Worm (Caenorhabditis elegans) whole organism, L2 larva: Measurements from ENCODE around the gene ampd-1.

Experiments
- C34F6.9 ChIP-seq: fragments of 150-350 bp; optimal IDR thresholded peaks from 2 replicates; lab custom pipeline; 2014; ENCODE audit warnings: missing biosample characterization, missing genetic modification characterization
- F13H6.1 ChIP-seq: sonication (generic microtip); optimal IDR thresholded peaks from 2 replicates; lab custom pipeline; 2016; ENCODE audit warnings: missing genetic modification characterization, missing compliant biosample characterization
- R02D3.7 ChIP-seq: fragments of 150-350 bp; optimal IDR thresholded peaks from 2 replicates; lab custom pipeline; 2014; ENCODE audit warnings: missing biosample characterization, missing genetic modification characterization
- Y55F3AM.14 ChIP-seq: fragments of 200-800 bp; sonication (Bioruptor generic); optimal IDR thresholded peaks from 2 replicates; lab custom pipeline; 2018; ENCODE audit warnings: mild to moderate bottlenecking, missing genetic modification characterization, missing compliant biosample characterization
- ZK546.5 ChIP-seq: sonication (generic microtip); optimal IDR thresholded peaks from 2 replicates; lab custom pipeline; 2017; ENCODE audit warnings: missing biosample characterization, missing genetic modification characterization
- alr-1 ChIP-seq: fragments of 150-350 bp; optimal IDR thresholded peaks from 2 replicates; lab custom pipeline; 2014; ENCODE audit warnings: missing biosample characterization, missing genetic modification characterization
- aly-2 ChIP-seq: fragments of 150-350 bp; optimal IDR thresholded peaks from 2 replicates; lab custom pipeline; 2014; ENCODE audit warnings: missing biosample characterization, missing genetic modification characterization
- ama-1 ChIP-seq: fragments of 150-350 bp; optimal IDR thresholded peaks from 2 replicates; lab custom pipeline; 2018; ENCODE audit warnings: inconsistent platforms
- blmp-1 ChIP-seq: sonication (generic microtip); optimal IDR thresholded peaks from 2 replicates; lab custom pipeline; 2017; ENCODE audit warnings: missing genetic modification characterization, mild to moderate bottlenecking, missing compliant biosample characterization, antibody characterized with exemption, moderate library complexity; ENCODE audit not compliant: insufficient read depth
- ceh-16 ChIP-seq: fragments of 150-350 bp; optimal IDR thresholded peaks from 2 replicates; lab custom pipeline; 2014; ENCODE audit warnings: missing biosample characterization, missing genetic modification characterization
- ceh-82 ChIP-seq: fragments of 150-350 bp; optimal IDR thresholded peaks from 2 replicates; lab custom pipeline; 2014; ENCODE audit warnings: missing biosample characterization, missing genetic modification characterization
- crh-2 ChIP-seq: sonication (generic microtip); optimal IDR thresholded peaks from 2 replicates; lab custom pipeline; 2017; ENCODE audit warnings: missing biosample characterization, missing genetic modification characterization
- dmd-4 ChIP-seq: sonication (generic microtip); optimal IDR thresholded peaks from 2 replicates; lab custom pipeline; 2017; ENCODE audit warnings: missing biosample characterization, missing genetic modification characterization
- egl-27 ChIP-seq: sonication (generic microtip); optimal IDR thresholded peaks from 3 replicates; lab custom pipeline; 2017; ENCODE audit warnings: missing biosample characterization, missing genetic modification reagents, missing genetic modification characterization
- elt-1 ChIP-seq: fragments of 150-350 bp; optimal IDR thresholded peaks from 2 replicates; lab custom pipeline; 2014; ENCODE audit warnings: missing biosample characterization, missing genetic modification characterization
- elt-3 ChIP-seq: sonication (generic microtip); optimal IDR thresholded peaks from 2 replicates; lab custom pipeline; 2017; ENCODE audit warnings: missing biosample characterization, missing genetic modification characterization
- fos-1 ChIP-seq: fragments of 150-350 bp; optimal IDR thresholded peaks from 2 replicates; lab custom pipeline; 2014; ENCODE audit warnings: missing biosample characterization, missing genetic modification characterization
- gmeb-1 ChIP-seq: fragments of 150-350 bp; optimal IDR thresholded peaks from 2 replicates; lab custom pipeline; 2014; ENCODE audit warnings: missing biosample characterization, missing genetic modification characterization
- lin-11 ChIP-seq: fragments of 150-350 bp; sonication (generic microtip); optimal IDR thresholded peaks from 2 replicates; lab custom pipeline; 2014; ENCODE audit warnings: missing biosample characterization, missing genetic modification characterization, inconsistent platforms, mixed read lengths
- lin-13 ChIP-seq: fragments of 150-350 bp; optimal IDR thresholded peaks from 2 replicates; lab custom pipeline; 2014; ENCODE audit warnings: missing biosample characterization, missing genetic modification reagents, missing genetic modification characterization
- lin-39 ChIP-seq: fragments of 150-350 bp; optimal IDR thresholded peaks from 2 replicates; lab custom pipeline; 2014; ENCODE audit warnings: missing biosample characterization, missing genetic modification reagents, missing genetic modification characterization
- lsy-2 ChIP-seq, 2 experiments: fragments of 150-350 bp in 1 of 2; sonication (generic microtip) in 1 of 2; optimal IDR thresholded peaks; 2 replicates each; lab custom pipeline; 2014 to 2017; ENCODE audit warnings: missing biosample characterization in 2 of 2, missing genetic modification characterization in 2 of 2
- mab-5 ChIP-seq: fragments of 150-350 bp; optimal IDR thresholded peaks from 2 replicates; lab custom pipeline; 2014; ENCODE audit warnings: missing biosample characterization, missing genetic modification characterization
- mbf-1 ChIP-seq: sonication (generic microtip); optimal IDR thresholded peaks from 2 replicates; lab custom pipeline; 2017; ENCODE audit warnings: missing biosample characterization, missing genetic modification characterization
- mdl-1 ChIP-seq, 2 experiments: fragments of 150-350 bp in 1 of 2; sonication (generic microtip) in 1 of 2; optimal IDR thresholded peaks; 2 replicates each; lab custom pipeline; 2017; ENCODE audit warnings: missing biosample characterization in 2 of 2, missing genetic modification characterization in 2 of 2
- nhr-10 ChIP-seq: sonication (generic microtip); optimal IDR thresholded peaks from 2 replicates; lab custom pipeline; 2017; ENCODE audit warnings: missing biosample characterization, missing genetic modification characterization
- nhr-11 ChIP-seq: fragments of 150-350 bp; optimal IDR thresholded peaks from 2 replicates; lab custom pipeline; 2014; ENCODE audit warnings: missing biosample characterization, missing genetic modification characterization
- nhr-12 ChIP-seq: fragments of 150-350 bp; optimal IDR thresholded peaks from 2 replicates; lab custom pipeline; 2014; ENCODE audit warnings: missing biosample characterization, missing genetic modification characterization
- nhr-129 ChIP-seq: fragments of 150-350 bp; optimal IDR thresholded peaks from 2 replicates; lab custom pipeline; 2014; ENCODE audit warnings: missing biosample characterization, missing genetic modification characterization
- nhr-21 ChIP-seq: fragments of 150-350 bp; optimal IDR thresholded peaks from 2 replicates; lab custom pipeline; 2014; ENCODE audit warnings: missing biosample characterization, missing genetic modification characterization
- nhr-23 ChIP-seq: fragments of 150-350 bp; optimal IDR thresholded peaks from 2 replicates; lab custom pipeline; 2014; ENCODE audit warnings: missing biosample characterization, missing genetic modification reagents, missing genetic modification characterization
- nhr-237 ChIP-seq: fragments of 150-350 bp; optimal IDR thresholded peaks from 2 replicates; lab custom pipeline; 2014; ENCODE audit warnings: missing biosample characterization, missing genetic modification characterization
- nhr-25 ChIP-seq: fragments of 150-350 bp; sonication (generic microtip); optimal IDR thresholded peaks from 3 replicates; lab custom pipeline; 2014; ENCODE audit warnings: missing biosample characterization, missing genetic modification characterization
- nhr-6 ChIP-seq: fragments of 150-350 bp; optimal IDR thresholded peaks from 2 replicates; lab custom pipeline; 2014; ENCODE audit warnings: missing biosample characterization, missing genetic modification characterization
- nhr-77 ChIP-seq: fragments of 150-350 bp; optimal IDR thresholded peaks from 2 replicates; lab custom pipeline; 2014; ENCODE audit warnings: missing biosample characterization, missing genetic modification characterization
- peb-1 ChIP-seq: fragments of 150-350 bp; optimal IDR thresholded peaks from 2 replicates; lab custom pipeline; 2014; ENCODE audit warnings: missing biosample characterization, missing genetic modification characterization
- sem-4 ChIP-seq: fragments of 150-350 bp; optimal IDR thresholded peaks from 2 replicates; lab custom pipeline; 2014; ENCODE audit warnings: missing biosample characterization, missing genetic modification reagents, missing genetic modification characterization
- skn-1 ChIP-seq: sonication (generic microtip); optimal IDR thresholded peaks from 2 replicates; lab custom pipeline; 2017; ENCODE audit warnings: missing biosample characterization, missing genetic modification characterization
- sma-3 ChIP-seq: sonication (generic microtip); optimal IDR thresholded peaks from 2 replicates; lab custom pipeline; 2016; ENCODE audit warnings: missing genetic modification reagents, missing genetic modification characterization, missing compliant biosample characterization
- sma-9 ChIP-seq, 2 experiments: fragments of 150-350 bp in 1 of 2; sonication (generic microtip) in 1 of 2; optimal IDR thresholded peaks; 2 replicates each; lab custom pipeline; 2014 to 2016; ENCODE audit warnings: missing genetic modification characterization in 2 of 2, mild to moderate bottlenecking in 1 of 2, missing biosample characterization in 1 of 2, missing compliant biosample characterization in 1 of 2, missing genetic modification reagents in 1 of 2, moderate library complexity in 1 of 2
- snpc-4 ChIP-seq: fragments of 150-350 bp; optimal IDR thresholded peaks from 2 replicates; lab custom pipeline; 2014; ENCODE audit warnings: missing biosample characterization, missing genetic modification characterization
- unc-39 ChIP-seq: fragments of 150-350 bp; optimal IDR thresholded peaks from 2 replicates; lab custom pipeline; 2014; ENCODE audit warnings: missing biosample characterization, missing genetic modification characterization
- unc-55 ChIP-seq: fragments of 150-350 bp; sonication (generic microtip); optimal IDR thresholded peaks from 3 replicates; lab custom pipeline; 2014; ENCODE audit warnings: missing biosample characterization, missing genetic modification reagents, missing genetic modification characterization
- unc-62 ChIP-seq: fragments of 150-350 bp; optimal IDR thresholded peaks from 2 replicates; lab custom pipeline; 2014; ENCODE audit warnings: missing biosample characterization, missing genetic modification reagents, missing genetic modification characterization
- zag-1 ChIP-seq: fragments of 150-350 bp; optimal IDR thresholded peaks from 2 replicates; lab custom pipeline; 2014; ENCODE audit warnings: missing biosample characterization, missing genetic modification characterization
- ztf-1 ChIP-seq: fragments of 200-800 bp; sonication (Bioruptor generic); conservative IDR thresholded peaks from 2 replicates; pipeline ENCODE4 v1.3.6; 2022; ENCODE audit warnings: missing genetic modification characterization, missing compliant biosample characterization
- ztf-11 ChIP-seq: sonication (generic microtip); optimal IDR thresholded peaks from 2 replicates; lab custom pipeline; 2017; ENCODE audit warnings: missing biosample characterization, missing genetic modification characterization
- ztf-4 ChIP-seq: fragments of 150-350 bp; optimal IDR thresholded peaks from 2 replicates; lab custom pipeline; 2014; ENCODE audit warnings: missing biosample characterization, missing genetic modification characterization

The ampd-1 gene

DNA sequence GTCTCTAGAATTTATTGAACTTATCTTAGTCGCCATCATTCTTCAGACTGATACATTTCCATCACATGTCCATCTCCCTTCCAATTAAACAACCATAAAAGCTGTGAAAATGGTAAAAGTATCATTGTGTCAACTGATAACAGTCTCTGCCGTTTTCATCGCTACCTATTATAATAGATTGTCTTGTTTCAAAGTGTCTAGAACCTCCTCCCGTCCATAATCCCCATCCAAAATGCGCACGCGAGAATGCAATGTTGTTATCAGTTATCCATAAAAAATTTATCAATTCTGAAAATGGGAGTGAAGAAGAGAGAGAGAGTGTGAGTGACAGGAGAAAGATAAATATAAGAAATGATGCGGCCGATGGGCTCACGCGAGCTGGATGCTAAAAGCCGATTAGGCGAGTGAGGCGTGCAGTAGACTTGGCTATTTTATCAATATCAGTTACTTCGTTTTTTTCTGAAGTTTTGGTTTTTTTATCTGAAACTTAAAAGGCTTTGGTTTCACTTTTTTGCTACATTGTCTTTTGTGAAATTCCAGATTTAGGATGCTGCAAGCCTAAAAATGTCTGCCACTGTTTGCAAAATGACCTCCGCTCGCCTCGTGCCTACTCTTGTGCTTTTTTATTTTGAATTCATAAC, 1.1 kb upstream of the ampd-1 start:
- TF ChIP-seq unc-39 (no peak), sma-9 (GFP tag; optimal IDR thresholded peaks at IDR 0.05; lab: Kevin White, UChicago) (peak; percentile 32), sma-9 (tag; optimal IDR thresholded peaks at IDR 0.05; lab: Kevin White, UChicago) (no peak), blmp-1 (tag; lab: Kevin White, UChicago) (no peak), skn-1 (tag; lab: Kevin White, UChicago) (peak; percentile 17), nhr-129 (peak; percentile 15), F13H6.1 (peak; percentile 59), mdl-1 (tag; optimal IDR thresholded peaks at IDR 0.05; lab: Kevin White, UChicago) (peak in 1 of 2 experiments; percentile 38), sem-4 (tag; lab: Kevin White, UChicago) (no peak), nhr-21 (no peak), fos-1 (peak; percentile 81), nhr-10 (tag; lab: Kevin White, UChicago) (no peak), elt-3 (tag; lab: Kevin White, UChicago) (no peak), C34F6.9 (tag; lab: Kevin White, UChicago) (no peak), nhr-25 (tag; lab: Kevin White, UChicago) (no peak), lin-11 (tag; lab: Kevin White, UChicago) (no peak), elt-1 (tag; lab: Kevin White, UChicago) (no peak), lsy-2 (tag; optimal IDR thresholded peaks at IDR 0.05; lab: Kevin White, UChicago) (peak in 1 of 2 experiments; percentile 6), nhr-77 (tag; lab: Kevin White, UChicago) (no peak), nhr-6 (no peak), R02D3.7 (tag; lab: Kevin White, UChicago) (no peak), gmeb-1 (tag; lab: Kevin White, UChicago) (peak; percentile 58), ceh-82 (tag; lab: Kevin White, UChicago) (no peak), unc-62 (GFP tag; lab: Kevin White, UChicago) (no peak), ztf-1 (GFP tag; lab: Robert Waterston, UW) (no peak), nhr-23 (tag; lab: Kevin White, UChicago) (no peak), mbf-1 (tag; lab: Kevin White, UChicago) (no peak), crh-2 (no peak), lin-39 (tag; lab: Kevin White, UChicago) (no peak), mab-5 (tag; lab: Kevin White, UChicago) (no peak), ama-1 (lab: Kevin White, UChicago) (no peak), nhr-11 (tag; lab: Kevin White, UChicago) (no peak), nhr-12 (tag; lab: Kevin White, UChicago) (no peak), aly-2 (tag; lab: Kevin White, UChicago) (no peak), ZK546.5 (tag; lab: Kevin White, UChicago) (no peak), Y55F3AM.14 (GFP tag; lab: Kevin White, UChicago) (no peak), ztf-11 (no peak), nhr-237 (tag; lab: Kevin White, UChicago) (no peak), snpc-4 (tag; lab: Kevin White, UChicago) (peak; percentile 19), peb-1 (tag; lab: Kevin White, UChicago) (no peak), ceh-16 (no peak), sma-3 (GFP tag; lab: Kevin White, UChicago) (peak; percentile 47), dmd-4 (tag; lab: Kevin White, UChicago) (no peak), zag-1 (tag; lab: Kevin White, UChicago) (no peak), egl-27 (tag; lab: Kevin White, UChicago) (no peak), alr-1 (tag; lab: Kevin White, UChicago) (no peak), lin-13 (no peak), unc-55 (GFP tag; lab: Kevin White, UChicago) (no peak), ztf-4 (tag; lab: Kevin White, UChicago) (no peak)
